Fruit fly (Drosophila melanogaster) S2 (cell line): ENCODE data around the gene Jon99Fi.

Experiments
- CG8478 ChIP-seq: fragments of >200 bp; optimal IDR thresholded peaks from 2 replicates; lab custom pipeline; 2018
- CTCF ChIP-seq, 2 experiments: fragments of >200 bp; optimal IDR thresholded peaks; 2 replicates each; lab custom pipeline; 2018

- no peak for TF ChIP-seq CTCF (optimal IDR thresholded peaks at IDR 0.05; lab: Kevin White, UChicago)
- no peak for TF ChIP-seq CG8478 (lab: Kevin White, UChicago)
Measured at dm6 chr3R:30505561-30506037, 16.8 kb downstream of the Jon99Fi start, which contains the start of the genes PH4alphaSG1 and CG15539.
